Worm (Caenorhabditis elegans) whole organism, midembryonic: ENCODE results near the gene let-2.

ENCODE experiments used
- T22C8.4 ChIP-seq: fragments of 200-800 bp; sonication (Bioruptor generic); IDR thresholded peaks from 2 replicates; pipeline ENCODE4 v1.3.6; 2022; ENCODE audit warnings: missing genetic modification characterization, missing compliant biosample characterization
- cog-1 ChIP-seq: sonication (generic microtip); optimal IDR thresholded peaks from 2 replicates; lab custom pipeline; 2016; ENCODE audit warnings: missing genetic modification characterization, missing compliant biosample characterization
- flt-1 ChIP-seq: fragments of 200-800 bp; sonication (Bioruptor generic); IDR thresholded peaks from 2 replicates; pipeline ENCODE4 v1.3.6; 2022; ENCODE audit warnings: missing genetic modification characterization, missing compliant biosample characterization
- klf-2 ChIP-seq: fragments of 200-800 bp; sonication (Bioruptor generic); conservative IDR thresholded peaks from 2 replicates; pipeline ENCODE4 v1.3.6; 2022; ENCODE audit warnings: missing genetic modification reagents, missing genetic modification characterization, missing compliant biosample characterization
- med-1 ChIP-seq: sonication (generic microtip); optimal IDR thresholded peaks from 2 replicates; lab custom pipeline; 2017; ENCODE audit warnings: missing genetic modification characterization, mild to moderate bottlenecking, missing compliant biosample characterization, antibody characterized with exemption, missing genetic modification reagents; ENCODE audit not compliant: insufficient read depth
- ref-1 ChIP-seq: fragments of 200-800 bp; sonication (Bioruptor generic); conservative IDR thresholded peaks from 2 replicates; pipeline ENCODE4 v1.3.6; 2022; ENCODE audit warnings: missing genetic modification reagents, missing genetic modification characterization, missing compliant biosample characterization
- tab-1 ChIP-seq: fragments of 200-800 bp; sonication (Bioruptor generic); IDR thresholded peaks from 2 replicates; pipeline ENCODE4 v1.3.6; 2022; ENCODE audit warnings: missing genetic modification characterization, missing compliant biosample characterization
- ztf-23 ChIP-seq: fragments of 200-800 bp; sonication (Bioruptor generic); IDR thresholded peaks from 2 replicates; pipeline ENCODE4 v1.3.6; 2022; ENCODE audit warnings: missing genetic modification reagents, missing genetic modification characterization, missing compliant biosample characterization
- ztf-29 ChIP-seq: fragments of 200-800 bp; sonication (Bioruptor generic); IDR thresholded peaks from 2 replicates; pipeline ENCODE4 v1.3.6; 2022; ENCODE audit warnings: missing genetic modification reagents, missing genetic modification characterization, missing compliant biosample characterization

The let-2 gene

DNA sequence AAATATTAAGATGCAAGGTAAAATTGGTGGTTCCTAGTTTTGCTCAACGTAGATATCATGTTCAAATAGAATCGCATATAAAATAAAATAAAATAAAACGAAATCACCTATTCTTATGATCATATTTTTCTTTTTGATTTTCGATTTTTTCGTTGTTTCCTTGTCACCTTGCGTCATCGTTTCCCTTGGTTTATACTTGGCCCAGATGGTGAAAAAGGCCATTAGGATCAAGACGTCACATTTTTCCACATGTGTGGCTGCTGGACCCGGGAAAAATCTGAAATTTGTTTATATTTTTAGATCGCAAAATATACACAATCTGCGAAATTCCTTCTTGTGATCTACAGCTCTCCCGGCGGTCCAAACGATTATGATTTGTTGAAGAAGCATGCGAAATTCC is 22.1 kb downstream of the let-2 start, which contains the start of gene ace-1:
ace-1 (plus strand) TSS at position 301 of the 400 bp plus-strand sequence.
- TF ChIP-seq ztf-29 (GFP tag; lab: Robert Waterston, UW) (no peak), T22C8.4 (GFP tag; lab: Robert Waterston, UW) (no peak), tab-1 (GFP tag; lab: Robert Waterston, UW) (no peak), flt-1 (GFP tag; lab: Robert Waterston, UW) (no peak), ztf-23 (no peak), med-1 (GFP tag; lab: Kevin White, UChicago) (no peak), cog-1 (tag; lab: Kevin White, UChicago) (no peak), klf-2 (GFP tag; lab: Robert Waterston, UW) (no peak), ref-1 (GFP tag; lab: Robert Waterston, UW) (no peak)

DNA sequence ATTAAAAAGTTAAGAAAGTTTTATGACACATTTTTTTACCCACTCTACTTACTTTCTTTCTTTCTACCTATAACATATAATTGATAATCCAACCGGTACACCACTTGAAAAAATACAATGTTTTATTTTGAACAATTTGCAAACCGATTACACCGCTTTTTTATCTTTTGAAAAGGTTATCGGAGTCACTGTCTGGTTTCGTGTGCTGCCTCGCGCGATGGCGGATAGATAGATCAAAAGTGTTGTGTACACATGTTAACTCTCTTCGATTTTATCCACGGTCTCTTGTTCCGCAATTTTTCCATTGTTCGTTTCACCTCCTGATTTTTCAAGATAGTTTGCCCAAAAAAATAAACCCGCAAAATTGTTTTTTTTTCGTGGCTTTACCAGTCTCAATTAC is 22.6 kb downstream of the let-2 start:
- TF ChIP-seq ztf-29 (GFP tag; lab: Robert Waterston, UW): no peak
- no peak for TF ChIP-seq T22C8.4 (GFP tag; lab: Robert Waterston, UW)
- TF ChIP-seq ztf-23: no peak
- TF ChIP-seq ref-1 (GFP tag; lab: Robert Waterston, UW): no peak
- TF ChIP-seq klf-2 (GFP tag; lab: Robert Waterston, UW): no peak
- TF ChIP-seq med-1 (GFP tag; lab: Kevin White, UChicago): no peak

DNA sequence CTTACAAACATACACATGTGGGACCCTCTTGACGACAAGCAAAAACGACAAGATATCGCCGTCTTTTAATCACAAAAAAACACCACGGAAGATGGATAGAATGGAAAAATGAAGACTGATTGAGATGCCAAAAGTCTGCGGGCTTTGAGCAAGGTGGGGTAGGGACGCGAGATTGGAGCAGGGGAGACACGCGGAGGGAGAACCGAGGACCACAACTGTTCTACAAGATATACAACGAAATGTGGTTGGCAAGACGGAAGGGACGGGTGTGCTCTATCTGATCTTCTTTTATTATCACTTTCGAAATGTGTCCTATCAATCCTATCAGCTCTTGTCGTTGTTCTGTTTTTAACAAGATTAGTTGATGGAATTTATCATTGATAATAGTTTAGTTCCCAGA is 25.5 kb downstream of the let-2 start:
- no peak for TF ChIP-seq T22C8.4 (GFP tag; lab: Robert Waterston, UW)
- no peak for TF ChIP-seq ztf-23
- TF ChIP-seq flt-1 (GFP tag; lab: Robert Waterston, UW): no peak
- no peak for TF ChIP-seq cog-1 (tag; lab: Kevin White, UChicago)
- TF ChIP-seq med-1 (GFP tag; lab: Kevin White, UChicago): no peak
- TF ChIP-seq ref-1 (GFP tag; lab: Robert Waterston, UW): no peak
- no peak for TF ChIP-seq klf-2 (GFP tag; lab: Robert Waterston, UW)
- TF ChIP-seq tab-1 (GFP tag; lab: Robert Waterston, UW): no peak
- no peak for TF ChIP-seq ztf-29 (GFP tag; lab: Robert Waterston, UW)

DNA sequence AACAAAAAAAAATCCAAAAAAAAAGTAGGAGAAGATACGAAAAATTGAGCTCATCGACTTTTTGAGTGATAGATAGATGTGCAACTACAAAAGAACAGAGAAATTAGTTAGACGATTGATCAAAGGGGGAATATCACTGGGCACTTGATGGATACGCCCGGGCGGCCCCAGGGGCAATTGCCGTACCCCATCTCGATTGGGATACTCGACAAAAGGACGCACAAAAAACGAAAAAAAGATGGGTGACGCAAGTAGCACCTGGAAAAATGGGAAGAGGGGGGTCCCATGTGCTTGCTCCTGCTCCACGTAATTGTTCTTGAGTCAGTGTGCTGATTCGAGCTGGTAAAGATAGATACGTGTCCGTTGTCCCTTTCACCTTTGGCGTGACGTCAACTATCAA is 28.1 kb downstream of the let-2 start:
- TF ChIP-seq T22C8.4 (GFP tag; lab: Robert Waterston, UW) (no peak), flt-1 (GFP tag; lab: Robert Waterston, UW) (no peak), cog-1 (tag; lab: Kevin White, UChicago) (no peak), klf-2 (GFP tag; lab: Robert Waterston, UW) (no peak), med-1 (GFP tag; lab: Kevin White, UChicago) (no peak), ztf-29 (GFP tag; lab: Robert Waterston, UW) (no peak), tab-1 (GFP tag; lab: Robert Waterston, UW) (no peak), ztf-23 (no peak), ref-1 (GFP tag; lab: Robert Waterston, UW) (no peak)

DNA sequence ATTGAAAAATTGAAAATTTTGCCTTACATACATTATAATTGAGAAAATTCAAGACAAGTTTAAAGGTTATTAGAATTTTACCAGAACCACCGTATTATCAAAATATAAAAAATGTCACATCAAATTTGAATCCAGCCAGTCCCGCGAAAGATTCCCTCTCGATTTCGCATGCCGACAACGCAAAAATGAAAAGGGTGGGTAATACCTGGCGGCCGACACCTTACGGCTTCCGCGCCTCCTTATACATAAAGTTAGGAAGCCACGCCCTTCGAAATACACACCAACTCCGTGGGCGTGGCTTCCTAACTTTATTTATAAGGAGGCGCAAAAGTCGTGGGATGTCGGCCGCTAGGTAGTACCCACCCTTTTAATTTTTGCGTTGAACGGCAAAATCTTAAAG is 31.6 kb downstream of the let-2 start:
- no peak for TF ChIP-seq flt-1 (GFP tag; lab: Robert Waterston, UW)
- 0 out of 2 replicates have a peak, but pooled peaks have one; percentile 54 for TF ChIP-seq tab-1 (GFP tag; lab: Robert Waterston, UW)

DNA sequence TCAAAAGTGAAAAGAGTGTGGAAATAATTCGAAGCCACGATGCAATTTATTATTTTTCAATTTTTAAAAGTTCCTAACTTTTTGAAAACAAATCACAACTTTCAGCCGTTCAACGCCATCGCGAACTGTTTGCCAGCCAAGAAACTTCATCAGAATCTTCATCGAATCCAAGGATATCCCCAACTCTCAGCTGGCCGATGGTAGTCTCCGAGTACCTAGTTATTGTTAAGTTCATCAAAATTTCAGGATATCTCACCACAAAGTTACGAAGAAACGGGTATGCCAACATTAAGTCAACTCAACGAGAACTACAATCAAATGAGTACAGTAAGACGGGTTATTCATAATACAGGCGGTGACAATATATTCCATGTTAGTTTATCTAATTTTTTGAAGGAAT is 32.8 kb downstream of the let-2 start:
- TF ChIP-seq T22C8.4 (GFP tag; lab: Robert Waterston, UW): no peak
- TF ChIP-seq cog-1 (tag; lab: Kevin White, UChicago): no peak
- TF ChIP-seq ztf-23: no peak
- no peak for TF ChIP-seq klf-2 (GFP tag; lab: Robert Waterston, UW)
- no peak for TF ChIP-seq med-1 (GFP tag; lab: Kevin White, UChicago)
- TF ChIP-seq flt-1 (GFP tag; lab: Robert Waterston, UW): no peak
- TF ChIP-seq ref-1 (GFP tag; lab: Robert Waterston, UW): no peak
- TF ChIP-seq tab-1 (GFP tag; lab: Robert Waterston, UW): no peak
- no peak for TF ChIP-seq ztf-29 (GFP tag; lab: Robert Waterston, UW)

DNA sequence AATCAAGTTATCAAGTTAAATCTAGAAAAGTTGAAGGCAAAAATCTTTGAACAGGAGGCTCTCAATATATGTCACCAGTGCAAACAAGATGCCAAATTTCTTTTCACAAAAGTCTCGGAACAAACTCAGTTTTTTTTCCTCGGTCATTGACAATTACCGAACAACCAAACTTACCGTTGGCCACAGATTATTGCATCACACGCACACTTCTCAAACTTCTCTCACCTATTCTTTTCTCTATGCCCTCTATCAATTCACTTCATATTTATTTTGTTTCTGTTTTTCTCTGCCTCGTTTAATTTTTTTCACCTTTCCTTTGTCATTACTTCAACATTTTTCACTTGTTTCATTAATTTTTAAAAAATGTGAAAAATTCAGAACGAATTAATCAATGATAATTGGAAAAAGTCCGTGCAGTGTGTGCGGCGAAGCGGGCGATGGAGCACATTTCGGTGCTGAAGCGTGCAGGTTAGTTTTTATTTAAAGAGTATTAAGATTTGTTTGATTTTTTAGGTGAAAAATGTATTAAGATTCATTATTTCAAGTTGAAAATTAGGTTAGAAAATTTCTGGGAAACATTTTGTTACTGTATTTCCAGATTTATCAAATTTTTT is 34.4 kb downstream of the let-2 start, which contains the start of gene nhr-28:
nhr-28 (plus strand) TSS at position 379 of the 614 bp plus-strand sequence.
- TF ChIP-seq ztf-23 (no peak), cog-1 (tag; lab: Kevin White, UChicago) (no peak), tab-1 (GFP tag; lab: Robert Waterston, UW) (no peak), ztf-29 (GFP tag; lab: Robert Waterston, UW) (no peak), med-1 (GFP tag; lab: Kevin White, UChicago) (no peak), flt-1 (GFP tag; lab: Robert Waterston, UW) (no peak), T22C8.4 (GFP tag; lab: Robert Waterston, UW) (no peak), ref-1 (GFP tag; lab: Robert Waterston, UW) (no peak), klf-2 (GFP tag; lab: Robert Waterston, UW) (no peak)

DNA sequence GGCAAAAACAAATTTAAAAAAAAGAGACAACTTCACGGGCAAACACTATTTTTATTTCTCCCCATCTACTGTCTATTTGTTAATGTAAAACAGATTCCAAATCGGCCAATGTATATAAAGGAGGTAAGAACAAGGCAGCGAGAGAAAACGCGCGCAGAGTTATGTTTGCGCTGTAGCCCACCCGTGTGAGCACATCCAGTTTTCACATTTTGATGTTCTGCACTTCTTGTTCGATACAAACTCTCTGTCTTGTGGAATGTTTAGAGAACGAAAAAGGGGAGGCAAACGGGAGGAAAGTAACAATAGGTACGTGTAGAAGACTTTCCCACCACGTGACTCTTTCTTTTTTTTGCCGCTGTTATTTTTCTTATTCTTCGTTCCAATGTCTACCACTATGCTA is 36.6 kb downstream of the let-2 start:
- TF ChIP-seq med-1 (GFP tag; lab: Kevin White, UChicago): no peak
- TF ChIP-seq klf-2 (GFP tag; lab: Robert Waterston, UW): no peak
- TF ChIP-seq flt-1 (GFP tag; lab: Robert Waterston, UW): no peak
- TF ChIP-seq cog-1 (tag; lab: Kevin White, UChicago): no peak
- TF ChIP-seq T22C8.4 (GFP tag; lab: Robert Waterston, UW): no peak
- no peak for TF ChIP-seq tab-1 (GFP tag; lab: Robert Waterston, UW)
- TF ChIP-seq ztf-29 (GFP tag; lab: Robert Waterston, UW): no peak
- no peak for TF ChIP-seq ref-1 (GFP tag; lab: Robert Waterston, UW)
- TF ChIP-seq ztf-23: no peak

DNA sequence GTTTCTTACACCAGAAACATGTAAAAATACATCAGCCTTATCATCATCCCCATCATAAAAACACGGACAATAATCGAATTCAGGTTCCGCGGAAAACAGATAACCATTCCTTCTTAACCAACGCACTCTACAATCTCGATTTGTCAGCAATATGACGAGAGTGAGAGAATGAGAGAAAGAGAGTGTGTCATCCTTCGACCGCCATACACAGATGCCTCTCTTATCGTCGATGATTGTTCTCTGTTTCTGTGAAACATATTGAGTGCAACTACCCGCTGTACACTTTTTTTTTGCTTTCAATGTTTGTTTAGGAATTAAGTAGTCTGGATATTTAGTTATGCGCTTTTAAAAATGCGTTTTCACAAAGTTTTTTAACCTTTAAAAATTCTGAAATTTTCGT is 40.1 kb downstream of the let-2 start:
- no peak for TF ChIP-seq med-1 (GFP tag; lab: Kevin White, UChicago)
- TF ChIP-seq flt-1 (GFP tag; lab: Robert Waterston, UW): no peak
- no peak for TF ChIP-seq cog-1 (tag; lab: Kevin White, UChicago)
- no peak for TF ChIP-seq tab-1 (GFP tag; lab: Robert Waterston, UW)
- TF ChIP-seq ref-1 (GFP tag; lab: Robert Waterston, UW): no peak
- TF ChIP-seq ztf-29 (GFP tag; lab: Robert Waterston, UW): no peak
- no peak for TF ChIP-seq ztf-23
- TF ChIP-seq klf-2 (GFP tag; lab: Robert Waterston, UW): no peak
- TF ChIP-seq T22C8.4 (GFP tag; lab: Robert Waterston, UW): no peak
